Worm (Caenorhabditis elegans) whole organism, L3 larva: Measurements from ENCODE around the gene T21H3.5.

Experiments used
- aly-2 ChIP-seq: fragments of 150-350 bp; optimal IDR thresholded peaks from 2 replicates; lab custom pipeline; 2014; ENCODE audit warnings: missing biosample characterization, missing genetic modification characterization
- ceh-82 ChIP-seq: fragments of 150-350 bp; optimal IDR thresholded peaks from 2 replicates; lab custom pipeline; 2014; ENCODE audit warnings: missing biosample characterization, missing genetic modification characterization
- elt-2 ChIP-seq: sonication (generic microtip); optimal IDR thresholded peaks from 2 replicates; lab custom pipeline; 2016; ENCODE audit warnings: missing genetic modification reagents, mild to moderate bottlenecking, missing genetic modification characterization, missing compliant biosample characterization
- fkh-10 ChIP-seq: sonication (generic microtip); optimal IDR thresholded peaks from 2 replicates; lab custom pipeline; 2017; ENCODE audit warnings: missing biosample characterization, missing genetic modification reagents, missing genetic modification characterization
- jun-1 ChIP-seq: fragments of 150-350 bp; optimal IDR thresholded peaks from 2 replicates; lab custom pipeline; 2014; ENCODE audit warnings: missing biosample characterization, missing genetic modification reagents, missing genetic modification characterization
- nhr-77 ChIP-seq: fragments of 150-350 bp; optimal IDR thresholded peaks from 2 replicates; lab custom pipeline; 2014; ENCODE audit warnings: missing biosample characterization, missing genetic modification characterization
- pqm-1 ChIP-seq: fragments of 150-350 bp; optimal IDR thresholded peaks from 2 replicates; lab custom pipeline; 2017; ENCODE audit warnings: missing biosample characterization, missing genetic modification characterization, inconsistent platforms
- unc-39 ChIP-seq: sonication (generic microtip); optimal IDR thresholded peaks from 4 replicates; lab custom pipeline; 2017; ENCODE audit warnings: missing biosample characterization, missing genetic modification characterization
- ztf-11 ChIP-seq: fragments of 150-350 bp; optimal IDR thresholded peaks from 2 replicates; lab custom pipeline; 2014; ENCODE audit warnings: missing biosample characterization, missing genetic modification characterization
- ztf-4 ChIP-seq: fragments of 150-350 bp; optimal IDR thresholded peaks from 2 replicates; lab custom pipeline; 2014; ENCODE audit warnings: missing biosample characterization, missing genetic modification characterization

DNA sequence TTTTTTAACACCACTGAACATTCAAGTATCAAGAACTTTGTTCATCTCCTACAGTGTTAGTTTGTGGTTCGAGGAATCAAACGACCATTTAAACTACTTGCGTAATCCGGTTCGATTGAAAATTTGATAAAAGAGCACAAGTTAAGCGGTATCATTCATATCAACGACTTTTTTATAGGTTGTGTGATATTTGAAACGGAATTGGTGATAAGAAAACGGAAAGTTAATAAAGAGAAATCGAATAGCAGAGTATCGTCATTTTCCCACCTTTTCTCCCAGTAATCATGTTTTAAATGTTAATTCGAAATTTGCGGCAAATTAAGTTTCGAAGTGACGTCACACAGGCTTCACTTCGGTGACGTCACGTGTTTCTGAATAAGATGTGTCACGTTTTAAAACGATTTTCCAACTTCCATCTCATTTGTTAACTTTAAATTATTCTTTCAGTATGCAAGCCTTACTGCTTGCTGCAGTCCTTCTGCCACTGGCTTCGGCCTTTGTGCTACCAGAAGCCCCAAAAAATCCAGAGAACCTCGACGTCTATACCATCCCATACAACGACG lies 12.3 kb upstream of the T21H3.5 start, which contains the start of gene T21H3.1:
- TF ChIP-seq nhr-77 (no peak), ztf-4 (tag; lab: Kevin White, UChicago) (no peak), pqm-1 (tag; lab: Kevin White, UChicago) (peak; percentile 95), unc-39 (tag; lab: Kevin White, UChicago) (no peak), ztf-11 (tag; lab: Kevin White, UChicago) (no peak), aly-2 (no peak), jun-1 (tag; lab: Kevin White, UChicago) (peak; percentile 44), elt-2 (peak; percentile 96), fkh-10 (no peak), ceh-82 (tag; lab: Kevin White, UChicago) (no peak)
